Worm (Caenorhabditis elegans) whole organism, young adult: Measurements from ENCODE around the gene T06D8.9.

Source experiments
- D2030.7 ChIP-seq: fragments of 200-800 bp; sonication (Bioruptor generic); IDR thresholded peaks from 2 replicates; pipeline ENCODE4 v1.3.6; 2022; ENCODE audit warnings: missing genetic modification reagents, missing genetic modification characterization, missing compliant biosample characterization
- F10E7.11 ChIP-seq: sonication (generic microtip); optimal IDR thresholded peaks from 2 replicates; lab custom pipeline; 2017; ENCODE audit warnings: mild to moderate bottlenecking, missing genetic modification characterization, moderate library complexity, missing compliant biosample characterization
- F37B4.10 ChIP-seq: fragments of 200-800 bp; sonication (Bioruptor generic); IDR thresholded peaks from 2 replicates; pipeline ENCODE4 v1.3.6; 2022; ENCODE audit warnings: missing genetic modification characterization, missing compliant biosample characterization
- F39B2.1 ChIP-seq: fragments of 200-800 bp; sonication (Bioruptor generic); IDR thresholded peaks from 2 replicates; pipeline ENCODE4 v1.3.6; 2022; ENCODE audit warnings: missing genetic modification reagents, missing genetic modification characterization, missing compliant biosample characterization
- F49E8.2 ChIP-seq: sonication (generic microtip); optimal IDR thresholded peaks from 3 replicates; lab custom pipeline; 2017; ENCODE audit warnings: missing genetic modification characterization, mild to moderate bottlenecking, missing compliant biosample characterization, antibody characterized with exemption, moderate library complexity; ENCODE audit not compliant: insufficient read depth
- F55B11.4 ChIP-seq: sonication (generic microtip); optimal IDR thresholded peaks from 2 replicates; lab custom pipeline; 2016; ENCODE audit warnings: missing compliant biosample characterization, missing genetic modification characterization, borderline replicate concordance; ENCODE audit not compliant: insufficient read depth
- F57A8.1 ChIP-seq: fragments of 200-800 bp; sonication (Bioruptor generic); optimal IDR thresholded peaks from 2 replicates; lab custom pipeline; 2018; ENCODE audit warnings: mild to moderate bottlenecking, missing genetic modification characterization, moderate library complexity, missing compliant biosample characterization
- Y53G8AR.9 ChIP-seq: fragments of 200-800 bp; sonication (Bioruptor generic); conservative IDR thresholded peaks from 2 replicates; pipeline ENCODE4 v1.3.6; 2022; ENCODE audit warnings: missing genetic modification reagents, missing genetic modification characterization, missing compliant biosample characterization
- ZK185.1 ChIP-seq: sonication (generic microtip); optimal IDR thresholded peaks from 2 replicates; lab custom pipeline; 2016; ENCODE audit warnings: mild to moderate bottlenecking, missing genetic modification characterization, missing compliant biosample characterization; ENCODE audit not compliant: poor library complexity, severe bottlenecking
- atf-7 ChIP-seq: sonication (generic microtip); optimal IDR thresholded peaks from 2 replicates; lab custom pipeline; 2017; ENCODE audit warnings: mild to moderate bottlenecking, missing genetic modification characterization, missing compliant biosample characterization
- attf-5 ChIP-seq: fragments of 200-800 bp; sonication (Bioruptor generic); optimal IDR thresholded peaks from 2 replicates; lab custom pipeline; 2018; ENCODE audit warnings: mild to moderate bottlenecking, missing genetic modification characterization, missing compliant biosample characterization
- bed-2 ChIP-seq: fragments of 200-800 bp; sonication (Bioruptor generic); IDR thresholded peaks from 2 replicates; pipeline ENCODE4 v1.3.6; 2022; ENCODE audit warnings: missing genetic modification reagents, missing genetic modification characterization, missing compliant biosample characterization
- ccch-3 ChIP-seq: fragments of 200-800 bp; sonication (Bioruptor generic); optimal IDR thresholded peaks from 2 replicates; lab custom pipeline; 2018; ENCODE audit warnings: mild to moderate bottlenecking, missing genetic modification characterization, missing compliant biosample characterization
- efl-1 ChIP-seq: fragments of 150-350 bp; optimal IDR thresholded peaks from 2 replicates; lab custom pipeline; 2014; ENCODE audit warnings: missing biosample characterization, missing genetic modification reagents, missing genetic modification characterization
- egl-18 ChIP-seq: fragments of 200-800 bp; sonication (Bioruptor generic); IDR thresholded peaks from 2 replicates; pipeline ENCODE4 v1.3.6; 2022; ENCODE audit warnings: missing genetic modification reagents, missing genetic modification characterization, missing compliant biosample characterization
- egl-44 ChIP-seq: fragments of 200-800 bp; sonication (Bioruptor generic); IDR thresholded peaks from 2 replicates; pipeline ENCODE4 v1.3.6; 2022; ENCODE audit warnings: missing genetic modification reagents, missing genetic modification characterization, missing compliant biosample characterization
- ekl-4 ChIP-seq: fragments of 200-800 bp; sonication (Bioruptor generic); IDR thresholded peaks from 2 replicates; pipeline ENCODE4 v1.3.6; 2022; ENCODE audit warnings: missing genetic modification reagents, missing genetic modification characterization, missing compliant biosample characterization
- hmg-20 ChIP-seq: fragments of 200-800 bp; sonication (Bioruptor generic); IDR thresholded peaks from 2 replicates; pipeline ENCODE4 v1.3.6; 2022; ENCODE audit warnings: missing genetic modification reagents, missing genetic modification characterization, missing compliant biosample characterization
- hrde-1 ChIP-seq: sonication (generic microtip); optimal IDR thresholded peaks from 2 replicates; lab custom pipeline; 2016; ENCODE audit warnings: missing genetic modification characterization, mild to moderate bottlenecking, missing compliant biosample characterization, moderate library complexity, missing genotype, missing genetic modification reagents, borderline replicate concordance
- lag-1 ChIP-seq: fragments of 200-800 bp; sonication (Bioruptor generic); IDR thresholded peaks from 2 replicates; pipeline ENCODE4 v1.3.6; 2022; ENCODE audit warnings: missing genetic modification reagents, missing genetic modification characterization, missing compliant biosample characterization
- let-607 ChIP-seq, 2 experiments: fragments of 200-800 bp in 1 of 2; sonication (Bioruptor generic) in 1 of 2; sonication (generic microtip) in 1 of 2; optimal IDR thresholded peaks; 2 replicates each; lab custom pipeline; 2016 to 2018; ENCODE audit warnings: mild to moderate bottlenecking in 2 of 2, missing compliant biosample characterization in 2 of 2, missing genetic modification characterization in 2 of 2, moderate library complexity in 2 of 2, missing genotype in 1 of 2
- lin-26 ChIP-seq: fragments of 200-800 bp; sonication (Bioruptor generic); IDR thresholded peaks from 2 replicates; pipeline ENCODE4 v1.3.6; 2022; ENCODE audit warnings: missing genetic modification reagents, missing genetic modification characterization, missing compliant biosample characterization
- lin-35 ChIP-seq, 3 experiments: fragments of 150-350 bp in 2 of 3; sonication (generic microtip) in 1 of 3; optimal IDR thresholded peaks; 2 replicates each; lab custom pipeline; 2014 to 2018; ENCODE audit warnings: missing biosample characterization in 3 of 3, missing genetic modification characterization in 3 of 3, missing genetic modification reagents in 3 of 3
- lin-54 ChIP-seq: fragments of 200-800 bp; sonication (Bioruptor generic); optimal IDR thresholded peaks from 2 replicates; lab custom pipeline; 2018; ENCODE audit warnings: mild to moderate bottlenecking, missing genetic modification characterization, missing compliant biosample characterization
- lsy-27 ChIP-seq: sonication (generic microtip); optimal IDR thresholded peaks from 2 replicates; lab custom pipeline; 2017; ENCODE audit warnings: missing genetic modification characterization, mild to moderate bottlenecking, missing compliant biosample characterization, antibody characterized with exemption, missing genotype, borderline replicate concordance; ENCODE audit not compliant: insufficient read depth
- madf-3 ChIP-seq: fragments of 200-800 bp; sonication (Bioruptor generic); IDR thresholded peaks from 2 replicates; pipeline ENCODE4 v1.3.6; 2022; ENCODE audit warnings: missing genetic modification reagents, missing genetic modification characterization, missing compliant biosample characterization
- madf-6 ChIP-seq: fragments of 200-800 bp; sonication (Bioruptor generic); IDR thresholded peaks from 2 replicates; pipeline ENCODE4 v1.3.6; 2022; ENCODE audit warnings: missing genetic modification reagents, missing genetic modification characterization, missing compliant biosample characterization
- mes-4 ChIP-seq: sonication (generic microtip); optimal IDR thresholded peaks from 2 replicates; lab custom pipeline; 2016; ENCODE audit warnings: missing genotype, missing genetic modification characterization, missing compliant biosample characterization
- nhr-120 ChIP-seq: fragments of 200-800 bp; sonication (Bioruptor generic); IDR thresholded peaks from 2 replicates; pipeline ENCODE4 v1.3.6; 2022; ENCODE audit warnings: missing genetic modification characterization, missing compliant biosample characterization
- pbrm-1 ChIP-seq: fragments of 200-800 bp; sonication (Bioruptor generic); IDR thresholded peaks from 2 replicates; pipeline ENCODE4 v1.3.6; 2022; ENCODE audit warnings: missing genetic modification reagents, missing genetic modification characterization, missing compliant biosample characterization
- pha-4 ChIP-seq: fragments of 150-350 bp; sonication (generic microtip); optimal IDR thresholded peaks from 2 replicates; lab custom pipeline; 2014; ENCODE audit warnings: missing biosample characterization, missing genetic modification reagents, missing genetic modification characterization
- rpc-1 ChIP-seq, 2 experiments: fragments of 150-350 bp in 1 of 2; sonication (generic microtip) in 1 of 2; optimal IDR thresholded peaks; 2 replicates each; lab custom pipeline; 2014 to 2018; ENCODE audit warnings: missing biosample characterization in 1 of 2, missing genetic modification characterization in 1 of 2, missing genetic modification reagents in 1 of 2, missing genotype in 1 of 2
- sdz-38 ChIP-seq: sonication (generic microtip); optimal IDR thresholded peaks from 2 replicates; lab custom pipeline; 2016; ENCODE audit warnings: missing genotype, missing genetic modification characterization, missing compliant biosample characterization
- sptf-2 ChIP-seq: fragments of 200-800 bp; sonication (Bioruptor generic); optimal IDR thresholded peaks from 2 replicates; lab custom pipeline; 2018; ENCODE audit warnings: mild to moderate bottlenecking, missing genetic modification characterization, missing compliant biosample characterization
- tbp1 ChIP-seq: fragments of 200-800 bp; sonication (Bioruptor generic); optimal IDR thresholded peaks from 2 replicates; lab custom pipeline; 2018; ENCODE audit warnings: mild to moderate bottlenecking, missing genetic modification characterization, missing compliant biosample characterization
- unc-130 ChIP-seq: sonication (generic microtip); optimal IDR thresholded peaks from 2 replicates; lab custom pipeline; 2016; ENCODE audit warnings: missing genetic modification reagents, missing genetic modification characterization, missing compliant biosample characterization
- unc-62 ChIP-seq: fragments of 150-350 bp; optimal IDR thresholded peaks from 2 replicates; lab custom pipeline; 2014; ENCODE audit warnings: missing biosample characterization, missing genetic modification reagents, missing genetic modification characterization
- xnd-1 ChIP-seq: sonication (generic microtip); optimal IDR thresholded peaks from 2 replicates; lab custom pipeline; 2016; ENCODE audit warnings: missing genotype, missing genetic modification reagents, missing genetic modification characterization, missing compliant biosample characterization
- zfh-2 ChIP-seq: fragments of 200-800 bp; sonication (Bioruptor generic); conservative IDR thresholded peaks from 2 replicates; pipeline ENCODE4 v1.3.6; 2022; ENCODE audit warnings: missing genetic modification reagents, missing genetic modification characterization, missing compliant biosample characterization
- ztf-18 ChIP-seq: sonication (generic microtip); optimal IDR thresholded peaks from 2 replicates; lab custom pipeline; 2016; ENCODE audit warnings: missing genotype, mild to moderate bottlenecking, missing genetic modification characterization, missing compliant biosample characterization
- ztf-22 ChIP-seq: fragments of 200-800 bp; sonication (Bioruptor generic); optimal IDR thresholded peaks from 2 replicates; lab custom pipeline; 2018; ENCODE audit warnings: mild to moderate bottlenecking, missing genetic modification characterization, moderate library complexity, missing compliant biosample characterization

Gene T06D8.9

DNA sequence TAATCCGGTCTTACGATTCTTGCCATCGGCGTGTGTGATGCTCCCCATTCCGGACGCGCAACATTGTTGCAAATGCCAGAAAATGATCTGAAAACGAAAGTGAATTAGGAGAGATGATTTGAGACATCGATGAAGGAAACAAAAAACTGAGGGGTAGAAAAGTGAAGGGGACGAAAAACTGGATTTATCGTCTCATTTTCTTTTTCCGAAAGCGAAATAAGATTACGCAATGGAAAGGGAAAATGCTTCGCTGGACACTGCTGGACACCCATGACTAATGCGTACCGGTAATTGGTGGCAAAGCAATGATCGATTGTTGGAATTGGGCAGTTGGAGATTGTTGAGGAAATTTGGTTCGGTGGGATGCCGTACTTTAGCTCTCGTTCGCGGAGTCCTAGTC, 7.1 kb downstream of the T06D8.9 start:
- TF ChIP-seq mes-4 (tag; lab: Kevin White, UChicago) (no peak), D2030.7 (no peak), lin-54 (GFP tag; lab: Kevin White, UChicago) (no peak)

DNA sequence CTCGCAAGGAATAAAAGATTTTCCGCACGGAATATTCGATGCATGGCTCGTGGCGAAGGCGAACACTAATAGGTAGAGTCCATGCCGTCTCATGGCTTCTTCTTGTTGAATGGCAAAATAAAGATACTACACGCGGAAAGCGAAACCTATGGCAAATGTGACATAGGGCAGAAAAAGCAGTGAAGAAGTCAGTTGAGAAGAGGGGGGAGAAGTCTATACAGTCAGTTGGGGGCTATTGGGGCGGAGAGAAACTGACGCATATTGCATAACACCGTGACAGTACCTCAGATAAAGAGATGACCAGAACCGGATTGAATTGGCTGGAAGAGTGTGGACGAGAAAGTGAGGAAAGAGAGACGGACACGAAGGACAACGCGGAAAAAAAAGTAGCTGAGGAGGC, 8.0 kb downstream of the T06D8.9 start, which contains the start of gene T06D8.10:
TSS of gene T06D8.10 (minus strand) at position 101 of the 400 bp plus-strand sequence.
- no peak for TF ChIP-seq efl-1 (GFP tag; lab: Kevin White, UChicago)
- TF ChIP-seq ekl-4 (GFP tag; lab: Robert Waterston, UW), result no peak
- no peak for TF ChIP-seq tbp1 (GFP tag; lab: Kevin White, UChicago)
- no peak for TF ChIP-seq egl-44 (GFP tag; lab: Robert Waterston, UW)
- TF ChIP-seq pha-4 (tag; lab: Kevin White, UChicago), result no peak
- no peak for TF ChIP-seq rpc-1 (optimal IDR thresholded peaks at IDR 0.05; lab: Kevin White, UChicago)
- no peak for TF ChIP-seq rpc-1 (tag; optimal IDR thresholded peaks at IDR 0.05; lab: Kevin White, UChicago)
- TF ChIP-seq F10E7.11, result no peak
- TF ChIP-seq hrde-1, result no peak
- no peak for TF ChIP-seq D2030.7
- no peak for TF ChIP-seq lin-26 (GFP tag; lab: Robert Waterston, UW)
- TF ChIP-seq F49E8.2 (tag; lab: Kevin White, UChicago), result no peak
- no peak for TF ChIP-seq hmg-20 (GFP tag; lab: Robert Waterston, UW)
- TF ChIP-seq madf-6 (GFP tag; lab: Robert Waterston, UW), result no peak
- no peak for TF ChIP-seq sptf-2 (GFP tag; lab: Kevin White, UChicago)
- no peak for TF ChIP-seq lag-1 (GFP tag; lab: Robert Waterston, UW)
- no peak for TF ChIP-seq unc-130 (GFP tag; lab: Kevin White, UChicago)
- no peak for TF ChIP-seq egl-18
- no peak for TF ChIP-seq F55B11.4 (tag; lab: Kevin White, UChicago)
- TF ChIP-seq nhr-120, result no peak

DNA sequence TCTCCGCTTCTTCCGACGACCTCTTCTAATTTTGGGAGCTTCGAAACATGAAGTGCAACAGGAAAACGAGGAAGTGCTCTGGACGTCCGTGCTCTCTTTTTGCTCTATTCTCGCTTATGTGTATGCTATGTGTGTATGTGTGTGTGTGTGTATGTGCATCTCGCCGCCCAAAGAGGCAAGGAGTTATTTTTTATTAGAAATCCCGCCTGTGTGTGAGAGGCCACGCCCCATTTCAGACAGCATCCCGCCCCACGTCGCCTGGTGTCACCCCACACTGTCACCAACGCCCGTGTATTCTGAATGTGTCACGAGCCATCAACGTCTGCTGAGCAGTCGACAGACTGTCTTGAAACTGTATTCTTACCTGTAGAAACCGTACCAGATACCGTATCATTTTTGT, 16.1 kb downstream of the T06D8.9 start, which contains the start of gene T05B9.2:
TSS of gene T05B9.2 (plus strand) at position 301 of the 400 bp plus-strand sequence.
- TF ChIP-seq zfh-2 (GFP tag; lab: Robert Waterston, UW) (0 out of 2 replicates have a peak, but pooled peaks have one; percentile 17), ccch-3 (GFP tag; lab: Kevin White, UChicago) (no peak), pbrm-1 (no peak)
- TF ChIP-seq, all 124 proteins: peak for 1

DNA sequence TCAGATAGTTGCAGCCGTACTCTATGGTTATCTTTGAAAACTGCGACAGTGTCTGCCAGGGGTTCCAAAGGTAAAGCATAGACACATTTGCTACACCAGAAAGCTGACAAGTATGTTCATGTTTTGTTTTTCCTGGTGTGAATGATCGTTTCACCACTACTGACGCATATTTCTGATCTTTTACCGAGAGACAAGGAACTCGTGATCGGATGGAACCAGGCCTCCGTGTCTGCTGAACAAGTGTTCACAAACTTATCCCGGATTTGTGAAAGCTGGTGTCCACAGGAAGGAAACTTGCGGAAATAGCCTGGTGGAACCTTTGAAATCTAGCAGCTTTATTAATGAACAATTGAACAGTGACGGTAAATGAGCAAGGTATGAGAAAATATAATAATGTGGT, 20.4 kb downstream of the T06D8.9 start:
- TF ChIP-seq xnd-1 (peak; percentile 15), let-607 (tag; optimal IDR thresholded peaks at IDR 0.05; lab: Kevin White, UChicago) (no peak), bed-2 (GFP tag; lab: Robert Waterston, UW) (no peak), unc-62 (GFP tag; lab: Kevin White, UChicago) (no peak), ZK185.1 (no peak), sptf-2 (GFP tag; lab: Kevin White, UChicago) (no peak), lin-35 (GFP tag; optimal IDR thresholded peaks at IDR 0.05; lab: Kevin White, UChicago) (no peak), F57A8.1 (GFP tag; lab: Kevin White, UChicago) (no peak), lsy-27 (tag; lab: Kevin White, UChicago) (no peak), attf-5 (no peak), F49E8.2 (tag; lab: Kevin White, UChicago) (peak; percentile 54), Y53G8AR.9 (peak; percentile 74; the same call in 1 of the 2 replicates), pha-4 (tag; lab: Kevin White, UChicago) (no peak), atf-7 (tag; lab: Kevin White, UChicago) (no peak), ztf-22 (GFP tag; lab: Kevin White, UChicago) (no peak), sdz-38 (tag; lab: Kevin White, UChicago) (no peak), lin-26 (GFP tag; lab: Robert Waterston, UW) (peak; percentile 71; the same call in 1 of the 2 replicates), lin-54 (GFP tag; lab: Kevin White, UChicago) (peak; percentile 36), hrde-1 (peak; percentile 83), F39B2.1 (GFP tag; lab: Robert Waterston, UW) (0 out of 2 replicates have a peak, but pooled peaks have one; percentile 3), ztf-18 (no peak), F37B4.10 (GFP tag; lab: Robert Waterston, UW) (no peak), madf-3 (0 out of 2 replicates have a peak, but pooled peaks have one; percentile 70)
